Fruit fly (Drosophila melanogaster) whole organism, wandering third instar larva: ENCODE results near the gene CG7289.
A peak's percentile ranks its signal among the peaks of the same experiment; 100 is the strongest.

Source experiments
- Abd-B ChIP-seq: fragments of >200 bp; optimal IDR thresholded peaks from 2 replicates; lab custom pipeline; 2017; ENCODE audit warnings: missing biosample characterization, missing genetic modification characterization
- CG32264 ChIP-seq: fragments of 200-800 bp; sonication (Bioruptor generic); optimal IDR thresholded peaks from 2 replicates; lab custom pipeline; 2016; ENCODE audit warnings: missing biosample characterization, missing genetic modification characterization
- CG9705 ChIP-seq: fragments of 200-800 bp; sonication (Bioruptor generic); optimal IDR thresholded peaks from 2 replicates; lab custom pipeline; 2018; ENCODE audit warnings: missing biosample characterization, mild to moderate bottlenecking, missing genetic modification characterization
- Dfd ChIP-seq: fragments of >200 bp; optimal IDR thresholded peaks from 2 replicates; lab custom pipeline; 2017; ENCODE audit warnings: missing biosample characterization, missing genetic modification characterization
- Dif ChIP-seq: fragments of 200-275, 200-300 bp; sonication (Bioruptor generic); optimal IDR thresholded peaks from 2 replicates; lab custom pipeline; 2018; ENCODE audit warnings: missing biosample characterization, missing genetic modification characterization; ENCODE audit not compliant: partially characterized antibody
- GATAd ChIP-seq: sonication (Bioruptor generic); optimal IDR thresholded peaks from 2 replicates; lab custom pipeline; 2016; ENCODE audit warnings: missing biosample characterization, missing genetic modification characterization
- HLH106 ChIP-seq: fragments of 200-800 bp; optimal IDR thresholded peaks from 3 replicates; lab custom pipeline; 2019; ENCODE audit warnings: missing biosample characterization, mild to moderate bottlenecking, missing genetic modification characterization, moderate library complexity
- Hnf4 ChIP-seq: fragments of 200-800 bp; sonication (Bioruptor generic); optimal IDR thresholded peaks from 2 replicates; lab custom pipeline; 2016; ENCODE audit warnings: missing biosample characterization, mild to moderate bottlenecking, missing genetic modification characterization
- Hr78 ChIP-seq: fragments of >200 bp; optimal IDR thresholded peaks from 2 replicates; lab custom pipeline; 2017; ENCODE audit warnings: missing biosample characterization, missing genetic modification characterization
- Hr83 ChIP-seq: fragments of 200-300 bp; sonication (Bioruptor generic); optimal IDR thresholded peaks from 2 replicates; lab custom pipeline; 2016; ENCODE audit warnings: missing biosample characterization, mild to moderate bottlenecking, missing genetic modification characterization, moderate library complexity; ENCODE audit not compliant: poor library complexity, severe bottlenecking
- Jra ChIP-seq: sonication (Bioruptor generic); optimal IDR thresholded peaks from 2 replicates; lab custom pipeline; 2016; ENCODE audit warnings: missing biosample characterization, missing genetic modification characterization
- Mio ChIP-seq: sonication (Bioruptor generic); optimal IDR thresholded peaks from 2 replicates; lab custom pipeline; 2016; ENCODE audit warnings: missing biosample characterization, missing genetic modification characterization
- Myc ChIP-seq: fragments of >200 bp; optimal IDR thresholded peaks from 2 replicates; lab custom pipeline; 2017
- N ChIP-seq: fragments of >200 bp; optimal IDR thresholded peaks from 2 replicates; lab custom pipeline; 2018; ENCODE audit warnings: missing biosample characterization, missing external identifiers, missing genetic modification characterization
- OdsH ChIP-seq: fragments of 200-800 bp; sonication (Bioruptor generic); optimal IDR thresholded peaks from 2 replicates; lab custom pipeline; 2016; ENCODE audit warnings: missing biosample characterization, mild to moderate bottlenecking, missing genetic modification characterization
- Rel ChIP-seq, 2 experiments: fragments of 200-800 bp; sonication (Bioruptor generic) in 1 of 2; optimal IDR thresholded peaks; 2 replicates in 1 of 2; 3 replicates in 1 of 2; lab custom pipeline; 2016 to 2019; ENCODE audit warnings: mild to moderate bottlenecking in 2 of 2, missing biosample characterization in 2 of 2, missing genetic modification characterization in 2 of 2, moderate library complexity in 1 of 2
- Vsx2 ChIP-seq: fragments of 200-300, 225-300 bp; sonication (Bioruptor generic); optimal IDR thresholded peaks from 2 replicates; lab custom pipeline; 2018; ENCODE audit warnings: missing biosample characterization, missing genetic modification characterization; ENCODE audit not compliant: partially characterized antibody
- br ChIP-seq: fragments of 200-800 bp; sonication (Bioruptor generic); optimal IDR thresholded peaks from 2 replicates; lab custom pipeline; 2016; ENCODE audit warnings: missing biosample characterization, missing genetic modification characterization
- brk ChIP-seq: fragments of 200-800 bp; sonication (Bioruptor generic); optimal IDR thresholded peaks from 2 replicates; lab custom pipeline; 2016; ENCODE audit warnings: missing biosample characterization, mild to moderate bottlenecking, missing genetic modification characterization
- dmrt93B ChIP-seq: fragments of 200-800 bp; sonication (Bioruptor generic); optimal IDR thresholded peaks from 2 replicates; lab custom pipeline; 2018; ENCODE audit warnings: missing biosample characterization, mild to moderate bottlenecking, missing genetic modification characterization
- dsf ChIP-seq: sonication (Bioruptor generic); optimal IDR thresholded peaks from 2 replicates; lab custom pipeline; 2016; ENCODE audit warnings: missing biosample characterization, missing genetic modification characterization, borderline replicate concordance
- ey ChIP-seq: fragments of 200-800 bp; sonication (Bioruptor generic); optimal IDR thresholded peaks from 2 replicates; lab custom pipeline; 2016; ENCODE audit warnings: missing biosample characterization, missing genetic modification characterization
- foxo ChIP-seq, 2 experiments: fragments of 200-800 bp; sonication (Bioruptor generic); optimal IDR thresholded peaks; 2 replicates in 1 of 2; 3 replicates in 1 of 2; lab custom pipeline; 2016 to 2017; ENCODE audit warnings: missing biosample characterization in 2 of 2, missing genetic modification characterization in 2 of 2
- fru ChIP-seq: fragments of 200-800 bp; sonication (Bioruptor generic); optimal IDR thresholded peaks from 3 replicates; lab custom pipeline; 2016; ENCODE audit warnings: missing biosample characterization, mild to moderate bottlenecking, missing genetic modification characterization
- h ChIP-seq: fragments of 200-800 bp; sonication (Bioruptor generic); optimal IDR thresholded peaks from 3 replicates; lab custom pipeline; 2016; ENCODE audit warnings: missing biosample characterization, mild to moderate bottlenecking, missing genetic modification characterization
- jim ChIP-seq: fragments of 175-275, 200-325 bp; sonication (Bioruptor generic); optimal IDR thresholded peaks from 2 replicates; lab custom pipeline; 2016; ENCODE audit warnings: missing biosample characterization, mild to moderate bottlenecking, missing genetic modification characterization
- lola ChIP-seq: fragments of >200 bp; optimal IDR thresholded peaks from 2 replicates; lab custom pipeline; 2017; ENCODE audit warnings: missing biosample characterization, missing genetic modification characterization
- psq ChIP-seq: fragments of 200-800 bp; sonication (Bioruptor generic); optimal IDR thresholded peaks from 3 replicates; lab custom pipeline; 2017; ENCODE audit warnings: missing biosample characterization, mild to moderate bottlenecking, missing genetic modification characterization, moderate library complexity
- rgr ChIP-seq: fragments of 200-800 bp; sonication (Bioruptor generic); optimal IDR thresholded peaks from 3 replicates; lab custom pipeline; 2016; ENCODE audit warnings: missing biosample characterization, mild to moderate bottlenecking, missing genetic modification characterization
- sage ChIP-seq: fragments of 200-800 bp; sonication (Bioruptor generic); optimal IDR thresholded peaks from 2 replicates; lab custom pipeline; 2016; ENCODE audit warnings: missing biosample characterization, mild to moderate bottlenecking, missing genetic modification characterization
- sv ChIP-seq: fragments of 200-800 bp; sonication (Bioruptor generic); optimal IDR thresholded peaks from 3 replicates; lab custom pipeline; 2016; ENCODE audit warnings: missing biosample characterization, missing genetic modification characterization
- tai ChIP-seq: sonication (Bioruptor generic); optimal IDR thresholded peaks from 2 replicates; lab custom pipeline; 2016; ENCODE audit warnings: missing biosample characterization, missing genetic modification characterization
- usp ChIP-seq: fragments of >200 bp; optimal IDR thresholded peaks from 2 replicates; lab custom pipeline; 2017; ENCODE audit warnings: missing biosample characterization, missing genetic modification characterization
- woc ChIP-seq: sonication (Bioruptor generic); optimal IDR thresholded peaks from 2 replicates; lab custom pipeline; 2016; ENCODE audit warnings: missing biosample characterization, mild to moderate bottlenecking, missing genetic modification characterization

The CG7289 gene

DNA sequence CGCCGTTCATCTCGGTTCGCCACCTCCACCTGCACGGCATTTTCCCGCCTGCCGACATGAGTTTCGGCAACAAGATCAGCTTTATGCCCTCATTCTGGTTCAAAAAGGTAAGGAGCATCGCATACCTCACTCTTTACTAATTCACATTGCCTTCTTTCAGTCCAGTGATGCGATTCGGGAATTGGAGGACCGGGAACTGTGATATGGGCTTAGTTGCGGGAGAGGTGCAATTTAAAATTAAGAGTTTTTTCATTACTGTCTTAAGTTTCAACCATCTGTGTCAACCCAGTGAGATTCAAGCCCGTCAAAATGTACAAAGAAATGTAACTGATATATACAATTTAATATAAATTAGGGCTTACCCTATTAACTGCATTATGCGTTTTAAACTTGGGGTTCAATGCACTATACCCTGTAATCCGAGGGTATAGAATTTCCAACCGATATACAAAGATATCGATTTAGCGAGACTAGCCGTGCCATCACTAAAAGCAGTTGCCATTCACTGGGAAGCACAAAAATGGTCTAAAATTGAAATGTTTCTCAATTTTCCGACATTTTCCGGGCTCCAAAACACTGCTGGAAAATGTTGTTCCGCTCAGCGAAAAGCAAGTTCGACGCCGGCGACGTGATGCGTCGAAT lies at the start of gene CG7289:
TSS of gene CG7289 (plus strand) at position 492 of the 642 bp plus-strand sequence.
- TF ChIP-seq HLH106 (tag; lab: Kevin White, UChicago) (no peak), Hr78 (GFP tag; lab: Kevin White, UChicago) (no peak), lola (GFP tag; lab: Kevin White, UChicago) (no peak), Myc (no peak), Hr83 (GFP tag; lab: Kevin White, UChicago) (peak; percentile 39), jim (GFP tag; lab: Kevin White, UChicago) (no peak), Dif (no peak), sv (GFP tag; lab: Kevin White, UChicago) (peak; percentile 3), CG32264 (GFP tag; lab: Kevin White, UChicago) (no peak), h (GFP tag; lab: Kevin White, UChicago) (peak; percentile 18), woc (no peak), Vsx2 (no peak), dsf (no peak), foxo (GFP tag; optimal IDR thresholded peaks at IDR 0.05; lab: Kevin White, UChicago) (peak in 1 of 2 experiments; percentile 33), Mio (GFP tag; lab: Kevin White, UChicago) (no peak), psq (no peak), tai (no peak), GATAd (GFP tag; lab: Kevin White, UChicago) (no peak), Dfd (GFP tag; lab: Kevin White, UChicago) (no peak), OdsH (GFP tag; lab: Kevin White, UChicago) (no peak), brk (no peak), Rel (GFP tag; optimal IDR thresholded peaks at IDR 0.05; lab: Kevin White, UChicago) (no peak), Rel (tag; optimal IDR thresholded peaks at IDR 0.05; lab: Kevin White, UChicago) (peak; percentile 68), Jra (GFP tag; lab: Kevin White, UChicago) (no peak), N (no peak), dmrt93B (GFP tag; lab: Kevin White, UChicago) (no peak), sage (GFP tag; lab: Kevin White, UChicago) (peak; percentile 32), br (GFP tag; lab: Kevin White, UChicago) (peak; percentile 16), fru (GFP tag; lab: Kevin White, UChicago) (no peak), Hnf4 (GFP tag; lab: Kevin White, UChicago) (no peak), rgr (GFP tag; lab: Kevin White, UChicago) (peak; percentile 15), CG9705 (no peak)

DNA sequence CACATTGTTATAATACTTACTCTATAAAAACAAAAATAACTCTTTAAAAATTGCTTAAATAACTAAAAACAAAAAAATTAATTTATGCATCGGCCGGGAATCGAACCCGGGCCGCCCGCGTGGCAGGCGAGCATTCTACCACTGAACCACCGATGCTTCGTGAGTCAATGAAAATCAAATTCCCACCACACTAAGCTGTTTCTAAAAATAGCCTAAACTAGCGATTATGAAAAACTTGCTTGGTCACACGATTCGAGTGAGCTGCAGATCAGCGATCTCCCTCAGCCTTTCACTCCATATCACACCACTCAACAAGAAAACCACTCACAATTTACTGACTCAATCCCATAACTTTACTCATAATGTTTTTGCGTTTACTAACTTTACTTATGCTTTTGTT lies 44.0 kb upstream of the CG7289 start:
- TF ChIP-seq sage (GFP tag; lab: Kevin White, UChicago) (no peak), HLH106 (tag; lab: Kevin White, UChicago) (no peak), jim (GFP tag; lab: Kevin White, UChicago) (no peak), Vsx2 (no peak), ey (GFP tag; lab: Kevin White, UChicago) (no peak), fru (GFP tag; lab: Kevin White, UChicago) (no peak)

DNA sequence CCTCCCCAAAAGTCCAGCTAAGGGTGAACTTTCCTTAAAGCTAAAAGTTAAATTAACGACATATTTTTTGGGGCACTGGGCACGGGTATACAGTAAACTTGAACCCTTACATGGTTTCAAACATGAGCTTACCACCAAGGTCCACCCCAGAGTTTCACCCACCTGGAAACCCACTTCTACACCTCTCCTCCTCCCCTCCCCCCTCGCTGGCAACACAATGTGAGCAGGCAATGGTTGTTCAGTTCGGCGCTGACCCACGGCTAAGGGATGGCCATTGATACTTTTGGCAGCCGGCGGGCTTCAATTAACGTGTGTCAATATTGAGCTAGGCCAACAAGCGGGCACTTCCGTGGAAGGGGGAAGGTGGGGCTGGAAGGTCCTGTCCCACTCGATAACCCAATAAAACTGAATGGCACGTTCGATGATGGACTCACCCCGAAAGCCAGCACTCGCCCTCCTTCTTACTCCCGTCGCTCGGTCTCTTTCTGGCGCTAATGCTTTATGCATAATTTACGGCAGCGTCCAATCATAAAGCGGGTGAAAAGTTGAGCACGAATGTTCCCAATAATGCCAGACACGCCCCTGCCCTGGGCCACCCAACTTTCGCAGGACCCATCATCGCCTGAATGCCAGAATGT lies 37.4 kb upstream of the CG7289 start:
- TF ChIP-seq Hr83 (GFP tag; lab: Kevin White, UChicago) (peak; percentile 34), jim (GFP tag; lab: Kevin White, UChicago) (no peak), h (GFP tag; lab: Kevin White, UChicago) (peak; percentile 11)

DNA sequence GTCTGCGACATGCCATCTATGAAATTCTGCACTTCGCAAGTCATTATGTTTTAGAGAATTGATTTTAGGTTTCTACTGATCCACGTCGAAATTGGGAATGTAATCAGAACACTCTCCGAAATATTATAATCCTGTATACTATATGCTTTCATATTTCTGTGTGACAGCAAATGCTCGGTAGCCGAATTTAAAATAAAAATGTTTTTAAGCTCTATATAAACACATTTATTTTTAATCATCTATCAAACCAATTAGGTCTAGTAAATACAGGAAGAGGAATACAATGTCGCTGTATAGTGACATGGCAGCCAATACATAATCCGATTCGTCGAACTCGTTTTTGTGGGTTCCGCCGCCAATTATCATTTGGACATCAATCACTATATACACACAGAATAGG lies 36.4 kb upstream of the CG7289 start, which contains the start of gene CG15357:
TSS of gene CG15357 (minus strand) at position 101 of the 400 bp plus-strand sequence.
- no peak for TF ChIP-seq Rel (GFP tag; optimal IDR thresholded peaks at IDR 0.05; lab: Kevin White, UChicago)
- no peak for TF ChIP-seq Rel (tag; optimal IDR thresholded peaks at IDR 0.05; lab: Kevin White, UChicago)
- TF ChIP-seq GATAd (GFP tag; lab: Kevin White, UChicago) = no peak
- TF ChIP-seq ey (GFP tag; lab: Kevin White, UChicago) = no peak
- no peak for TF ChIP-seq Abd-B (GFP tag; lab: Kevin White, UChicago)
- no peak for TF ChIP-seq usp (GFP tag; lab: Kevin White, UChicago)
- TF ChIP-seq Dif = no peak
- TF ChIP-seq HLH106 (tag; lab: Kevin White, UChicago) = no peak
- TF ChIP-seq Jra (GFP tag; lab: Kevin White, UChicago) = no peak
- TF ChIP-seq psq = no peak
- no peak for TF ChIP-seq woc
- TF ChIP-seq h (GFP tag; lab: Kevin White, UChicago) = no peak
- no peak for TF ChIP-seq N
- TF ChIP-seq fru (GFP tag; lab: Kevin White, UChicago) = no peak
